Fruit fly (Drosophila melanogaster) whole organism, pupa: ENCODE measurements around the gene crb.

Experiments used
- CG10348 ChIP-seq: fragments of 200-800 bp; sonication (Bioruptor generic); IDR thresholded peaks from 2 replicates; pipeline ENCODE4 v1.3.6; 2022; ENCODE audit warnings: missing biosample characterization, missing genetic modification characterization
- CG12605 ChIP-seq: fragments of 200-800 bp; sonication (Bioruptor generic); IDR thresholded peaks from 2 replicates; pipeline ENCODE4 v1.3.6; 2022; ENCODE audit warnings: missing biosample characterization, missing genetic modification characterization
- CG13204 ChIP-seq: fragments of 200-800 bp; sonication (Bioruptor generic); optimal IDR thresholded peaks from 2 replicates; lab custom pipeline; 2018; ENCODE audit warnings: missing biosample characterization, mild to moderate bottlenecking, missing genetic modification characterization, moderate library complexity
- CG14655 ChIP-seq: fragments of 200-800 bp; sonication (Bioruptor generic); optimal IDR thresholded peaks from 3 replicates; lab custom pipeline; 2017; ENCODE audit warnings: mild to moderate bottlenecking, missing biosample characterization, missing genetic modification reagents, missing genetic modification characterization
- CG15710 ChIP-seq: fragments of 200-800 bp; sonication (Bioruptor generic); optimal IDR thresholded peaks from 2 replicates; lab custom pipeline; 2018; ENCODE audit warnings: missing biosample characterization, mild to moderate bottlenecking, missing genetic modification characterization, moderate library complexity
- CG17806 ChIP-seq: fragments of 200-800 bp; sonication (Bioruptor generic); optimal IDR thresholded peaks from 2 replicates; lab custom pipeline; 2018; ENCODE audit warnings: missing biosample characterization, mild to moderate bottlenecking, missing genetic modification characterization, moderate library complexity
- CG32121 ChIP-seq: fragments of 200-800 bp; sonication (Bioruptor generic); IDR thresholded peaks from 2 replicates; pipeline ENCODE4 v1.3.6; 2022; ENCODE audit warnings: missing biosample characterization, missing genetic modification characterization
- CG34367 ChIP-seq: fragments of 200-800 bp; sonication (Bioruptor generic); optimal IDR thresholded peaks from 2 replicates; lab custom pipeline; 2018; ENCODE audit warnings: missing biosample characterization, mild to moderate bottlenecking, missing genetic modification characterization
- CG4496 ChIP-seq: fragments of 200-800 bp; sonication (Bioruptor generic); IDR thresholded peaks from 3 replicates; pipeline ENCODE4 v1.3.6; 2022; ENCODE audit warnings: missing biosample characterization, missing genetic modification characterization
- CG8159 ChIP-seq: fragments of 200-800 bp; sonication (Bioruptor generic); optimal IDR thresholded peaks from 3 replicates; lab custom pipeline; 2018; ENCODE audit warnings: missing biosample characterization, mild to moderate bottlenecking, missing genetic modification characterization, moderate library complexity
- CG8301 ChIP-seq: fragments of 200-800 bp; sonication (Bioruptor generic); optimal IDR thresholded peaks from 2 replicates; lab custom pipeline; 2018; ENCODE audit warnings: missing biosample characterization, mild to moderate bottlenecking, missing genetic modification characterization
- CG9948 ChIP-seq: fragments of 200-800 bp; sonication (Bioruptor generic); optimal IDR thresholded peaks from 2 replicates; lab custom pipeline; 2018; ENCODE audit warnings: missing biosample characterization, mild to moderate bottlenecking, missing genetic modification characterization, moderate library complexity
- D1 ChIP-seq: fragments of 200-800 bp; sonication (Bioruptor generic); optimal IDR thresholded peaks from 2 replicates; lab custom pipeline; 2018; ENCODE audit warnings: missing biosample characterization, mild to moderate bottlenecking, missing genetic modification characterization, moderate library complexity
- EcR ChIP-seq: fragments of 200-800 bp; sonication (Bioruptor generic); optimal IDR thresholded peaks from 3 replicates; lab custom pipeline; 2019; ENCODE audit warnings: missing biosample characterization, missing genetic modification characterization, mild to moderate bottlenecking, moderate library complexity, missing genetic modification reagents
- Ets98B ChIP-seq: fragments of 200-800 bp; sonication (Bioruptor generic); IDR thresholded peaks from 2 replicates; pipeline ENCODE4 v1.3.6; 2022; ENCODE audit warnings: missing biosample characterization, missing genetic modification characterization
- Pif1A ChIP-seq: fragments of 200-800 bp; sonication (Bioruptor generic); optimal IDR thresholded peaks from 3 replicates; lab custom pipeline; 2016; ENCODE audit warnings: missing biosample characterization, missing genetic modification characterization
- Pif1B ChIP-seq: fragments of 200-800 bp; sonication (Bioruptor generic); optimal IDR thresholded peaks from 3 replicates; lab custom pipeline; 2016; ENCODE audit warnings: missing biosample characterization, missing genetic modification characterization
- Snoo ChIP-seq: fragments of 200-800 bp; sonication (Bioruptor generic); optimal IDR thresholded peaks from 3 replicates; lab custom pipeline; 2017; ENCODE audit warnings: missing biosample characterization, mild to moderate bottlenecking, missing genetic modification characterization, inconsistent platforms
- fd96Ca ChIP-seq: fragments of 200-800 bp; sonication (Bioruptor generic); IDR thresholded peaks from 3 replicates; pipeline ENCODE4 v1.3.6; 2022; ENCODE audit warnings: missing biosample characterization, missing genetic modification characterization
- gl ChIP-seq: fragments of 200-800 bp; sonication (Bioruptor generic); optimal IDR thresholded peaks from 2 replicates; lab custom pipeline; 2018; ENCODE audit warnings: missing biosample characterization, mild to moderate bottlenecking, missing genetic modification characterization
- rn ChIP-seq: fragments of 200-800 bp; sonication (Bioruptor generic); IDR thresholded peaks from 2 replicates; pipeline ENCODE4 v1.3.6; 2022; ENCODE audit warnings: missing biosample characterization, missing genetic modification characterization

crb gene

DNA sequence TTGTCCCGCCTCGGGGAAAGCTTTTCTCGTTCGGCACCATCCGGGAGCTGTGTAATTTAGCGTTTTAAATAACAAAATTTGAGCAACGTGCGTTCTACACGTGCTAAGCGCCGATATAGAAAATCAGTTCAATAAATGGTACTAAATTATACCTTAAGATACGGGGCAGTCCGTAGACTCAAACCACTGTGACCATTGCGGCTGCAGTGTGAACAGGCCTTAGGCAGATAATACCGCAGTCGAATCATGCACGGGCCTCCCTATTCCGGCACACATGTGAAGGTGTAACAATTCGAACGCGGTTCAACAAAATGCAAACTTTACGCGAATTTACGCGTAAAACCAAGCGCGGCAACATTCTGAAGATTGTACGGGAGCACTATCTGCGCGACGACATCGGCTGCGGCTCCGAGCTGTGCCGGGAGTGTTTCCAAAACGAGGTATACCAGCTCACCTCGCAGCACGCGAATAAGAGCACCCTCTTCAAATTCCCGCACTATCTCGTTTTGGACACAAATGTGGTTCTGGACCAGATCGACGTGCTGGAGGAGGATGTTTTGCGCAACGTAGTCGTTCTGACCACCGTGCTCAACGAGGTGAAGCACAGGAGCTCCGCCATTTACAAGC is 38.4 kb downstream of the crb start, which contains the start of the genes Rrp5 and Dis3:
Rrp5 (minus strand) TSS at position 135 of the 627 bp plus-strand sequence.
Dis3 (plus strand) TSS at position 252 of the 627 bp plus-strand sequence.
- TF ChIP-seq CG15710, result no peak
- peak; percentile 35; the same call in 1 of the 3 replicates for TF ChIP-seq CG4496 (GFP tag; lab: Robert Waterston, UW)
- TF ChIP-seq EcR (GFP tag; lab: Kevin White, UChicago), result no peak
- TF ChIP-seq CG34367 (tag; lab: Kevin White, UChicago), result no peak
- no peak for TF ChIP-seq rn (GFP tag; lab: Robert Waterston, UW)
- TF ChIP-seq CG8301 (tag; lab: Kevin White, UChicago), result no peak
- no peak for TF ChIP-seq CG9948 (tag; lab: Kevin White, UChicago)
- no peak for TF ChIP-seq Pif1A (GFP tag; lab: Kevin White, UChicago)
- TF ChIP-seq fd96Ca (GFP tag; lab: Robert Waterston, UW), result peak; percentile 41; the same call in 1 of the 3 replicates
- TF ChIP-seq CG10348, result no peak

DNA sequence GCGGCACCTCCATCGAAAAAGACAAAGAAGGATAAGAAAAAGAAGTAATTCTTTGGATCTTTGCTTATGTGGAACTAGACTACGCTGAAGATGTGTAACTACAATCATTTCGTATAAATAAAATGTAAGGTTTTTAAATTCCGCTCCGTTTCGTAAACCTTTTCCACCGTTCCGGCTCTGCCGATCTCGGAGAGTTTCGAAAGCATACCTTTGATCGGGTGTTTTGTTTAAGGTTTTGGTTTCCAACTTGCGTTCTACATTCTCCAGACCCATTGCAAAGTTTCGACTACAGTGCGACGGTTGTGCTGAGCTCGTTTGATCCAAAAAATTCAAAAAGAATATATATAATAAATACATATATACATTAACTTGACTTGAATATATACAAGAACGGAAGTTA is 41.7 kb downstream of the crb start, which contains the start of gene CG6432:
CG6432 (plus strand) TSS at position 301 of the 400 bp plus-strand sequence.
- no peak for TF ChIP-seq CG17806

DNA sequence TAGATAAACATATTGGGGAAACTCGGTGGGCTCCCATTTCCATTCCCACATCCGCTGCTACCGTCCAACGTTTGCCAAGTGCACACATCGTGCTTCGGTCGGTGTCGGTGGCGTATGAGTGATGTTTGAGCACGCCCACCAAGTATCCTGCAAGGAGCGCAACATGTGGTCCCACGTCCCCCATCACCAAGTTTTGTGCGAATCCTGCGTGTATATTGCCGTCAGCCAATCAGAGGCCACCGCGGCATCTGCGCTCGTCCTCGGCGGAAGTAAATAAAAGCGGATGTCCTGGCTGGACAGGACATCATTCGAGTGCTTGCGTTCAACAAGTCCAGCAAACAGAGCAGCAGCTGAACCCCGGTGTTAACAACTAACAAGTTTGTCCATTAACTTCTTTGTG is 46.4 kb downstream of the crb start, which contains the start of gene Ms:
Ms (plus strand) TSS at position 301 of the 400 bp plus-strand sequence.
- TF ChIP-seq CG8159, result no peak
- TF ChIP-seq CG12605 (GFP tag; lab: Robert Waterston, UW), result peak; percentile 37; the same call in 1 of the 2 replicates
- TF ChIP-seq EcR (GFP tag; lab: Kevin White, UChicago), result no peak
- TF ChIP-seq fd96Ca (GFP tag; lab: Robert Waterston, UW), result no peak

DNA sequence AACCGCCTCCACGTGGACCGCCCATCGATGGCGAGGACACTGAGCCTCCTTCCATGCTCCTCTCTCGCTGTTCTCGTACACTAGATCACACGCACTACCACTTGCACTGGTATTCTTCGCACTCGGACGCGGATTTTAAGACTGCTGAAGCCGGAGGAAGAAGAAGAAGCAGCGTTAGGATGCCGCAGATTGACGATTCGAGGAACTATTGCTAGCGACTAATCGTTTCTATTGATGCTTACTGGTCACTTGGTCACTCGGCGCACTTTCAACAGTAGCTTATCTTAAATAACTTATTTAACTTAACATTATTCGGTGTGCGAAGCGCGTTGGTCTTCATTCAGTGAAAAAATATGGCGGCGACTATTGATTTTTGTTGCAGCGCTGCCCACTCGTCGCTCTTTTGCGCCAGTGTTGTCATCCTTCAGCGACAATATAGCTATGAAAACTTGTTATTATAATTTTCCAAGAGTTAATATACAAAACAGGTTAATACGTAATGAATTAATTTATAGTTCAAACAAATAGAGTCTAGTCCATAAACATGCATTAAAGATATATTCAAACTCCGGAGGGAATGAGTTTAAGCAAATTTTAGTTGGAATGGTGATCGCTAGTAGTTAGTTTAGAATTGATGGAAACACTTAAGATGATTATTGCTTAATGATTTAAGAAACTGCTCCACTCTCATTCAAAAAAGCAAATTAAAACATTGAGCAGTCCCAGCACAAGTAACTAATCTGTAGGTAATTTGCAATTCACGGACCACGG is 53.7 kb downstream of the crb start, which contains the start of the genes CG5746 and CG6454:
CG5746 (minus strand) TSS at position 372 of the 771 bp plus-strand sequence.
CG6454 (plus strand) TSS at position 763 of the 771 bp plus-strand sequence.
- TF ChIP-seq CG15710, result peak; percentile 38
- TF ChIP-seq CG4496 (GFP tag; lab: Robert Waterston, UW), result 0 out of 3 replicates have a peak, but pooled peaks have one; percentile 12
- no peak for TF ChIP-seq CG10348

DNA sequence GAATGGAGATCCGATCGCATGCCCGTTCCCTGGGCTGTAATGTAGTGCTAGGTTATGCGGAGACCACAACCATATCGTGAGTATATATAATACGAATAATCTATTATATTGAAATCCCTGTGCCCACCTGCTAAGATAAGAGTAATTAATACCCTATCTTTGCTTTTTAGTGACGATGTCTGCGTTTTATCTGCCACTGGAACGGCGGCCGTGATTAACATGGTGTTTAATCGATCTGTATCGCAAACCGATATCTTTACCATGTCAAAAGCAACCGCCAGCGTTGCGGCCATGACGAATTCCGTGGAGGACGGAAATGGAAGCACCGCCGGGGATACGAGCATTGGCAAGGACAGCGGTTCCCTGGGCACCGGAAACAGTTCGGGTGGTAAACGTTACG is 58.6 kb downstream of the crb start:
- TF ChIP-seq D1 (tag; lab: Kevin White, UChicago) (no peak), gl (tag; lab: Kevin White, UChicago) (no peak)

DNA sequence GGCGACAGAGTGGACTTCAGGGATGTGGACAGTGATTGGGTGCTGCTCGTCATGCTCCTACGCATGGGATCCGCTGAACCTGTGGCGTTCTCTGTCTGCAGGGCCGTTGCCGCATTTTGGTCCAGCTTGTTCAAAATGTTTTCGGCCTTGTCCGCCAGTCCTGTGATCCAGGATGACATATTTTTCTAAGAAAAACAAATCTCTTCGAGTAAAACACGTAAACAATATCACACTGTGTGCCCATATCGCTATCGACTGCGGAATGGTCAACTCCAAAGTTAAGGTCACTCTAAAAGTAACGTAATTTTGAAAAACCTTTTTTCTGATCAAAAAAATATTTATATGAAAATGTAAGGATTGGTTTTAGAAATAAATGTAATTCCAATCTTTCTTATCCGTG is 62.8 kb downstream of the crb start, which contains the start of gene Golgin84:
Golgin84 (minus strand) TSS at position 241 of the 400 bp plus-strand sequence.
- TF ChIP-seq CG9948 (tag; lab: Kevin White, UChicago) (no peak), gl (tag; lab: Kevin White, UChicago) (no peak), CG14655 (GFP tag; lab: Kevin White, UChicago) (no peak), CG13204 (GFP tag; lab: Kevin White, UChicago) (no peak), Pif1B (GFP tag; lab: Kevin White, UChicago) (no peak), CG32121 (GFP tag; lab: Robert Waterston, UW) (no peak), CG17806 (no peak)

DNA sequence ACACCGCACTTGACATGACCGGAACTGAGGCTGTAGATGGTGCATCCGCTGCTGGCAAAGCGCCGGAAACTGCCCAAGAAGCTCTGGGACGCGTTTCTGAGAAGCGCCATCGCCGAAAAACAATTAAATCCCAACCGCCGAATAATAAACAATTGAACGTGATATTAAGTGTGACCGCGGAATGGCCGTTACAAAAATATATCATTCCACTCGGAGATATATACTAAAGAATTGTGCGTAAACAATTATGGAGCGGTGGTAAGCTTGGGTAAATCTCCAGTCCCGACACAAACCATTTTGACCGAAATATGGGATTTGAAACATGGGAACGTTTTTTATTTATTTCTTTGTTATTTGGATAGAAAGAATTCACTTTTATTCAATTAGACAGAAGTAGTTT is 65.1 kb downstream of the crb start, which contains the start of gene CG18528:
CG18528 (minus strand) TSS at position 188 of the 400 bp plus-strand sequence.
- TF ChIP-seq CG34367 (tag; lab: Kevin White, UChicago), result no peak
- TF ChIP-seq CG10348, result no peak
- no peak for TF ChIP-seq D1 (tag; lab: Kevin White, UChicago)
- no peak for TF ChIP-seq Pif1A (GFP tag; lab: Kevin White, UChicago)
- no peak for TF ChIP-seq gl (tag; lab: Kevin White, UChicago)
- TF ChIP-seq Ets98B (GFP tag; lab: Robert Waterston, UW), result no peak
- no peak for TF ChIP-seq CG8159
- no peak for TF ChIP-seq Snoo
- no peak for TF ChIP-seq CG14655 (GFP tag; lab: Kevin White, UChicago)
- no peak for TF ChIP-seq CG15710
- TF ChIP-seq CG32121 (GFP tag; lab: Robert Waterston, UW), result no peak
- TF ChIP-seq, all 21 proteins: peak for 0
